Worm (Caenorhabditis elegans): ENCODE data around the gene mel-11.

ce11 chrII:9416381-9417276, 58.3 kb downstream of the mel-11 start, which contains the start of the genes gss-1 and chch-3:
- no peak for TF ChIP-seq klf-2 (GFP tag; conservative IDR thresholded peaks at IDR 0.05)
- TF ChIP-seq ztf-23 (GFP tag; IDR thresholded peaks at IDR 0.05), result no peak
- no peak for TF ChIP-seq ztf-29 (GFP tag; IDR thresholded peaks at IDR 0.05)

All from whole organism, midembryonic.